Worm (Caenorhabditis elegans) whole organism, young adult: Measurements from ENCODE around the gene F28C6.8.

Experiments
- B0261.1 ChIP-seq: sonication (generic microtip); optimal IDR thresholded peaks from 2 replicates; lab custom pipeline; 2016; ENCODE audit warnings: mild to moderate bottlenecking, missing genetic modification characterization, moderate library complexity, missing compliant biosample characterization
- C06A6.2 ChIP-seq: fragments of 200-800 bp; sonication (Bioruptor generic); conservative IDR thresholded peaks from 2 replicates; pipeline ENCODE4 v1.3.6; 2022; ENCODE audit warnings: missing genetic modification characterization, missing compliant biosample characterization
- C17E4.6 ChIP-seq: fragments of 200-800 bp; sonication (Bioruptor generic); IDR thresholded peaks from 2 replicates; pipeline ENCODE4 v1.3.6; 2022; ENCODE audit warnings: missing genetic modification reagents, missing genetic modification characterization, missing compliant biosample characterization
- D2030.7 ChIP-seq: fragments of 200-800 bp; sonication (Bioruptor generic); IDR thresholded peaks from 2 replicates; pipeline ENCODE4 v1.3.6; 2022; ENCODE audit warnings: missing genetic modification reagents, missing genetic modification characterization, missing compliant biosample characterization
- F57A8.1 ChIP-seq: fragments of 200-800 bp; sonication (Bioruptor generic); optimal IDR thresholded peaks from 2 replicates; lab custom pipeline; 2018; ENCODE audit warnings: mild to moderate bottlenecking, missing genetic modification characterization, moderate library complexity, missing compliant biosample characterization
- T26A5.8 ChIP-seq: sonication (generic microtip); optimal IDR thresholded peaks from 2 replicates; lab custom pipeline; 2016; ENCODE audit warnings: missing genetic modification characterization, missing compliant biosample characterization
- Y95B8A.8 ChIP-seq: fragments of 200-800 bp; sonication (Bioruptor generic); IDR thresholded peaks from 2 replicates; pipeline ENCODE4 v1.3.6; 2022; ENCODE audit warnings: missing genetic modification reagents, missing genetic modification characterization, missing compliant biosample characterization
- akir-1 ChIP-seq: fragments of 200-800 bp; sonication (Bioruptor generic); optimal IDR thresholded peaks from 2 replicates; lab custom pipeline; 2018; ENCODE audit warnings: mild to moderate bottlenecking, missing genetic modification characterization, moderate library complexity, missing compliant biosample characterization
- attf-5 ChIP-seq: fragments of 200-800 bp; sonication (Bioruptor generic); optimal IDR thresholded peaks from 2 replicates; lab custom pipeline; 2018; ENCODE audit warnings: mild to moderate bottlenecking, missing genetic modification characterization, missing compliant biosample characterization
- attf-6 ChIP-seq: fragments of 200-800 bp; sonication (Bioruptor generic); IDR thresholded peaks from 2 replicates; pipeline ENCODE4 v1.3.6; 2022; ENCODE audit warnings: missing genetic modification reagents, missing genetic modification characterization, missing compliant biosample characterization
- ceh-40 ChIP-seq: fragments of 200-800 bp; sonication (Bioruptor generic); IDR thresholded peaks from 2 replicates; pipeline ENCODE4 v1.3.6; 2022; ENCODE audit warnings: missing genetic modification characterization, missing compliant biosample characterization
- ceh-91 ChIP-seq: fragments of 200-800 bp; sonication (Bioruptor generic); IDR thresholded peaks from 2 replicates; pipeline ENCODE4 v1.3.6; 2022; ENCODE audit warnings: missing genetic modification reagents, missing genetic modification characterization, missing compliant biosample characterization
- die-1 ChIP-seq: sonication (generic microtip); optimal IDR thresholded peaks from 2 replicates; lab custom pipeline; 2016; ENCODE audit warnings: missing genotype, mild to moderate bottlenecking, missing genetic modification characterization, missing compliant biosample characterization
- ets-4 ChIP-seq: fragments of 200-800 bp; sonication (Bioruptor generic); optimal IDR thresholded peaks from 2 replicates; lab custom pipeline; 2018; ENCODE audit warnings: mild to moderate bottlenecking, missing genetic modification characterization, missing compliant biosample characterization
- hmg-20 ChIP-seq: fragments of 200-800 bp; sonication (Bioruptor generic); IDR thresholded peaks from 2 replicates; pipeline ENCODE4 v1.3.6; 2022; ENCODE audit warnings: missing genetic modification reagents, missing genetic modification characterization, missing compliant biosample characterization
- hsf-1 ChIP-seq: fragments of 200-800 bp; sonication (Bioruptor generic); IDR thresholded peaks from 2 replicates; pipeline ENCODE4 v1.3.6; 2022; ENCODE audit warnings: missing genetic modification reagents, missing genetic modification characterization, missing compliant biosample characterization
- let-526 ChIP-seq: fragments of 200-800 bp; sonication (Bioruptor generic); IDR thresholded peaks from 2 replicates; pipeline ENCODE4 v1.3.6; 2022; ENCODE audit warnings: missing genetic modification reagents, missing genetic modification characterization, missing compliant biosample characterization
- lin-26 ChIP-seq: fragments of 200-800 bp; sonication (Bioruptor generic); IDR thresholded peaks from 2 replicates; pipeline ENCODE4 v1.3.6; 2022; ENCODE audit warnings: missing genetic modification reagents, missing genetic modification characterization, missing compliant biosample characterization
- lin-35 ChIP-seq, 3 experiments: fragments of 150-350 bp in 2 of 3; sonication (generic microtip) in 1 of 3; optimal IDR thresholded peaks; 2 replicates each; lab custom pipeline; 2014 to 2018; ENCODE audit warnings: missing biosample characterization in 3 of 3, missing genetic modification characterization in 3 of 3, missing genetic modification reagents in 3 of 3
- lsl-1 ChIP-seq: fragments of 200-800 bp; sonication (Bioruptor generic); optimal IDR thresholded peaks from 2 replicates; lab custom pipeline; 2018; ENCODE audit warnings: mild to moderate bottlenecking, missing genetic modification characterization, moderate library complexity, missing compliant biosample characterization
- madf-3 ChIP-seq: fragments of 200-800 bp; sonication (Bioruptor generic); IDR thresholded peaks from 2 replicates; pipeline ENCODE4 v1.3.6; 2022; ENCODE audit warnings: missing genetic modification reagents, missing genetic modification characterization, missing compliant biosample characterization
- mes-4 ChIP-seq: sonication (generic microtip); optimal IDR thresholded peaks from 2 replicates; lab custom pipeline; 2016; ENCODE audit warnings: missing genotype, missing genetic modification characterization, missing compliant biosample characterization
- nhr-179 ChIP-seq: sonication (generic microtip); optimal IDR thresholded peaks from 2 replicates; lab custom pipeline; 2016; ENCODE audit warnings: mild to moderate bottlenecking, missing genetic modification characterization, missing compliant biosample characterization
- nhr-27 ChIP-seq: fragments of 200-800 bp; sonication (Bioruptor generic); optimal IDR thresholded peaks from 2 replicates; lab custom pipeline; 2018; ENCODE audit warnings: mild to moderate bottlenecking, missing genetic modification characterization, moderate library complexity, missing compliant biosample characterization
- rcor-1 ChIP-seq: fragments of 200-800 bp; sonication (Bioruptor generic); IDR thresholded peaks from 2 replicates; pipeline ENCODE4 v1.3.6; 2022; ENCODE audit warnings: missing genetic modification reagents, missing genetic modification characterization, missing compliant biosample characterization
- rpc-1 ChIP-seq, 2 experiments: fragments of 150-350 bp in 1 of 2; sonication (generic microtip) in 1 of 2; optimal IDR thresholded peaks; 2 replicates each; lab custom pipeline; 2014 to 2018; ENCODE audit warnings: missing biosample characterization in 1 of 2, missing genetic modification characterization in 1 of 2, missing genetic modification reagents in 1 of 2, missing genotype in 1 of 2
- snpc-1.3 ChIP-seq: sonication (generic microtip); optimal IDR thresholded peaks from 2 replicates; lab custom pipeline; 2017; ENCODE audit warnings: missing genetic modification characterization, mild to moderate bottlenecking, missing compliant biosample characterization, antibody characterized with exemption, moderate library complexity, missing genotype, missing genetic modification reagents; ENCODE audit not compliant: insufficient read depth
- snpc-3.4 ChIP-seq: sonication (generic microtip); optimal IDR thresholded peaks from 2 replicates; lab custom pipeline; 2017; ENCODE audit warnings: missing genetic modification characterization, mild to moderate bottlenecking, missing compliant biosample characterization, antibody characterized with exemption, moderate library complexity, missing genotype, missing genetic modification reagents
- somi-1 ChIP-seq: fragments of 200-800 bp; sonication (Bioruptor generic); optimal IDR thresholded peaks from 2 replicates; lab custom pipeline; 2018; ENCODE audit warnings: mild to moderate bottlenecking, missing genetic modification characterization, missing compliant biosample characterization
- sptf-2 ChIP-seq: fragments of 200-800 bp; sonication (Bioruptor generic); optimal IDR thresholded peaks from 2 replicates; lab custom pipeline; 2018; ENCODE audit warnings: mild to moderate bottlenecking, missing genetic modification characterization, missing compliant biosample characterization
- tbp1 ChIP-seq: fragments of 200-800 bp; sonication (Bioruptor generic); optimal IDR thresholded peaks from 2 replicates; lab custom pipeline; 2018; ENCODE audit warnings: mild to moderate bottlenecking, missing genetic modification characterization, missing compliant biosample characterization
- unc-62 ChIP-seq: fragments of 150-350 bp; optimal IDR thresholded peaks from 2 replicates; lab custom pipeline; 2014; ENCODE audit warnings: missing biosample characterization, missing genetic modification reagents, missing genetic modification characterization
- zfh-2 ChIP-seq: fragments of 200-800 bp; sonication (Bioruptor generic); conservative IDR thresholded peaks from 2 replicates; pipeline ENCODE4 v1.3.6; 2022; ENCODE audit warnings: missing genetic modification reagents, missing genetic modification characterization, missing compliant biosample characterization
- ztf-26 ChIP-seq: sonication (generic microtip); optimal IDR thresholded peaks from 2 replicates; lab custom pipeline; 2017; ENCODE audit warnings: missing genetic modification characterization, missing compliant biosample characterization

Gene F28C6.8

ce11 chrII:8631766-8632165 lies 25.1 kb downstream of the F28C6.8 start:
- TF ChIP-seq lsl-1 (GFP tag; lab: Kevin White, UChicago) = peak; percentile 13
- no peak for TF ChIP-seq snpc-3.4 (tag; lab: Kevin White, UChicago)
- TF ChIP-seq lin-26 (GFP tag; lab: Robert Waterston, UW) = 0 out of 2 replicates have a peak, but pooled peaks have one; percentile 60
- TF ChIP-seq hsf-1 (GFP tag; lab: Robert Waterston, UW) = peak; percentile 36; the same call in 1 of the 2 replicates
- no peak for TF ChIP-seq attf-6 (GFP tag; lab: Robert Waterston, UW)
- peak; percentile 53 for TF ChIP-seq rpc-1 (optimal IDR thresholded peaks at IDR 0.05; lab: Kevin White, UChicago)
- TF ChIP-seq rpc-1 (tag; optimal IDR thresholded peaks at IDR 0.05; lab: Kevin White, UChicago) = peak; percentile 76
- TF ChIP-seq T26A5.8 = no peak
- no peak for TF ChIP-seq nhr-27 (tag; lab: Kevin White, UChicago)
- TF ChIP-seq die-1 (tag; lab: Kevin White, UChicago) = peak; percentile 34
- no peak for TF ChIP-seq somi-1 (GFP tag; lab: Kevin White, UChicago)
- 0 out of 2 replicates have a peak, but pooled peaks have one; percentile 18 for TF ChIP-seq D2030.7
- peak; percentile 37 for TF ChIP-seq snpc-1.3 (tag; lab: Kevin White, UChicago)
- TF ChIP-seq rcor-1 (GFP tag; lab: Robert Waterston, UW) = no peak
- TF ChIP-seq sptf-2 (GFP tag; lab: Kevin White, UChicago) = peak; percentile 90
- TF ChIP-seq B0261.1 (tag; lab: Kevin White, UChicago) = peak; percentile 56
- no peak for TF ChIP-seq ceh-40 (GFP tag; lab: Robert Waterston, UW)
- no peak for TF ChIP-seq nhr-179 (tag; lab: Kevin White, UChicago)
- TF ChIP-seq tbp1 (GFP tag; lab: Kevin White, UChicago) = peak; percentile 82

DNA sequence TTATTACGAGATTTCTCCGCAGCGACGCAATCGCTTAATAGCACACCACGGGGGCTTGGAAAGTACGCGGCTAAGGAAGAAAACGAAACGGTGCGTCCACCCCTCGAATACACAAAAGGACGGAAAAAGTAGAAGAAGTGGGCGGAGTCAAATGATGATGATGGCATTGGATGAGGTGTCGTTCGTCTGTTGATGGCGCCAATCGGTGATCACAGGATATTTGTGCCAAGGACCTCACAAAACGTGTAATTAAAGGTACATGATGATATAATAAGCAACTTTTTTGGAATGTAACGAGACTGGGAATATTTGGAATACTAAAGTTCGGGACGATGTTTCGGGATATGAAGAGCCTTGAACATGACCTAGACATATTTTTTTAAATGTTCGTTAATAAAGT lies 27.7 kb downstream of the F28C6.8 start, which contains the start of gene cutl-12:
Gene cutl-12, minus strand, starts transcription at position 101 of the 400 bp plus-strand sequence.
- no peak for TF ChIP-seq Y95B8A.8
- 0 out of 2 replicates have a peak, but pooled peaks have one; percentile 39 for TF ChIP-seq madf-3 (GFP tag; lab: Robert Waterston, UW)
- TF ChIP-seq, all 124 proteins: peak for 1

DNA sequence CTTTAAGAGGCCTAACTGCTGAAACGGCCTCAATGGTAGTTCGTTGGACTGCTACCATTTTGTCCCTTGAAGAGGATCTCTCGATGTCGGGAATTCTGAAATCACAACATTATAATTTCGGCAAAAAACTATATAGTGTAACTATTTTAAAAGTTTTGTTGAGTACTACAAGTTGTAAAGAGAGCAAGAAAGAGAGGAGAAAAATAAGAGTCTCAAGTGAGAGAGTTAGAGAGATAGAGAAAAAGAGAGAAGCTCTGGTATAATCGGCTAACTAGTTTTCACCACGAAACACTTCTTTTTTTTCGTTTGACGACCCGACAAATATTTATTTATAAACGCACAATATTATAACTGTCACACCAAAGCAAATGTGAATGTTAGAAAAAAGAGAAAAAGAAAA lies 31.0 kb downstream of the F28C6.8 start, which contains the start of gene vab-9:
Gene vab-9, minus strand, starts transcription at position 101 of the 400 bp plus-strand sequence.
- TF ChIP-seq somi-1 (GFP tag; lab: Kevin White, UChicago) = no peak
- no peak for TF ChIP-seq zfh-2 (GFP tag; lab: Robert Waterston, UW)

ce11 chrII:8639553-8639952 lies 32.9 kb downstream of the F28C6.8 start:
- TF ChIP-seq mes-4 (tag; lab: Kevin White, UChicago) (no peak), C17E4.6 (GFP tag; lab: Robert Waterston, UW) (no peak), ceh-91 (GFP tag; lab: Robert Waterston, UW) (no peak), ets-4 (GFP tag; lab: Kevin White, UChicago) (no peak), akir-1 (GFP tag; lab: Kevin White, UChicago) (no peak), ztf-26 (no peak), unc-62 (GFP tag; lab: Kevin White, UChicago) (no peak), F57A8.1 (no peak), attf-5 (no peak), C06A6.2 (no peak), let-526 (GFP tag; lab: Robert Waterston, UW) (no peak), lin-35 (GFP tag; optimal IDR thresholded peaks at IDR 0.05; lab: Kevin White, UChicago) (no peak), hmg-20 (GFP tag; lab: Robert Waterston, UW) (no peak)
